Worm (Caenorhabditis elegans) whole organism, early embryonic: ENCODE results near the gene C29E4.17.

Experiments used
- ceh-13 ChIP-seq: fragments of 200-800 bp; sonication (Bioruptor generic); optimal IDR thresholded peaks from 2 replicates; lab custom pipeline; 2018; ENCODE audit warnings: mild to moderate bottlenecking, missing genetic modification characterization, missing compliant biosample characterization
- tbx-11 ChIP-seq: fragments of 200-800 bp; sonication (Bioruptor generic); IDR thresholded peaks from 2 replicates; pipeline ENCODE4 v1.3.6; 2022; ENCODE audit warnings: missing genetic modification characterization, missing compliant biosample characterization

- TF ChIP-seq ceh-13 (GFP tag; lab: Kevin White, UChicago), result no peak
- TF ChIP-seq tbx-11, result no peak
These were observed 26.5 kb downstream of the C29E4.17 start, which contains the start of gene col-90 for ce11 chrIII:7948802-7949201.
